Worm (Caenorhabditis elegans): ENCODE results near the gene wago-10.
A peak's percentile ranks its signal among the peaks of the same experiment; 100 is the strongest.

The wago-10 gene

ce11 chrV:381227-381950, 38.2 kb downstream of the wago-10 start, which contains the start of gene ZK6.8 (continued):
- no peak for TF ChIP-seq tbp1 (GFP tag; optimal IDR thresholded peaks at IDR 0.05)
- TF ChIP-seq mel-28 (tag; optimal IDR thresholded peaks at IDR 0.05; ENCODE audit: borderline replicate concordance), result no peak
- TF ChIP-seq Y56A3A.18 (GFP tag; IDR thresholded peaks at IDR 0.05), result no peak
- TF ChIP-seq hmg-20 (GFP tag; IDR thresholded peaks at IDR 0.05), result no peak
- TF ChIP-seq ekl-4 (GFP tag; IDR thresholded peaks at IDR 0.05), result no peak
- TF ChIP-seq madf-8 (GFP tag; conservative IDR thresholded peaks at IDR 0.05), result no peak
- TF ChIP-seq sea-2 (GFP tag; IDR thresholded peaks at IDR 0.05), result no peak
- TF ChIP-seq F23B12.7 (tag; optimal IDR thresholded peaks at IDR 0.05; ENCODE audit: insufficient read depth), result no peak
- TF ChIP-seq egrh-3 (GFP tag; IDR thresholded peaks at IDR 0.05), result no peak
- TF ChIP-seq F10E7.11 (tag; optimal IDR thresholded peaks at IDR 0.05), result no peak
- no peak for TF ChIP-seq gei-17 (GFP tag; optimal IDR thresholded peaks at IDR 0.05)
- TF ChIP-seq C17E4.6 (GFP tag; IDR thresholded peaks at IDR 0.05), result no peak
- peak; percentile 57 for TF ChIP-seq ztf-26 (tag; optimal IDR thresholded peaks at IDR 0.05)
- TF ChIP-seq snpc-4 (GFP tag; optimal IDR thresholded peaks at IDR 0.05), result no peak
- peak in 3 of 4 experiments; percentile 66 to 73 (median 73) for TF ChIP-seq snpc-4 (tag; optimal IDR thresholded peaks at IDR 0.05)
- no peak for TF ChIP-seq K12H6.12 (tag; optimal IDR thresholded peaks at IDR 0.05)
- TF ChIP-seq rec-8 (tag; optimal IDR thresholded peaks at IDR 0.05), result no peak
- no peak for TF ChIP-seq F55B11.4 (tag; optimal IDR thresholded peaks at IDR 0.05; ENCODE audit: borderline replicate concordance, insufficient read depth)
- TF ChIP-seq zim-3 (tag; optimal IDR thresholded peaks at IDR 0.05), result no peak
- TF ChIP-seq ama-1 (optimal IDR thresholded peaks at IDR 0.05), result no peak
- TF ChIP-seq ama-1 (GFP tag; optimal IDR thresholded peaks at IDR 0.05), result no peak
- TF ChIP-seq C06A6.2 (GFP tag; conservative IDR thresholded peaks at IDR 0.05), result 0 out of 2 replicates have a peak, but pooled peaks have one; percentile 53
- no peak for TF ChIP-seq dpl-1 (GFP tag; optimal IDR thresholded peaks at IDR 0.05)
- no peak for TF ChIP-seq T07F8.4 (tag; optimal IDR thresholded peaks at IDR 0.05)
- TF ChIP-seq nhr-90 (tag; optimal IDR thresholded peaks at IDR 0.05), result no peak
- no peak for TF ChIP-seq Y67H2A.10 (GFP tag; conservative IDR thresholded peaks at IDR 0.05)

ce11 chrV:384511-384910, 41.3 kb downstream of the wago-10 start:
- TF ChIP-seq nhr-80 (tag; optimal IDR thresholded peaks at IDR 0.05) (peak; percentile 65), zfh-2 (GFP tag; conservative IDR thresholded peaks at IDR 0.05) (no peak), nfyb-1 (GFP tag; IDR thresholded peaks at IDR 0.05) (0 out of 2 replicates have a peak, but pooled peaks have one; percentile 58), cebp-2 (GFP tag; IDR thresholded peaks at IDR 0.05) (no peak), repo-1 (tag; optimal IDR thresholded peaks at IDR 0.05) (no peak), egl-44 (GFP tag; IDR thresholded peaks at IDR 0.05) (no peak), tlf-1 (GFP tag; optimal IDR thresholded peaks at IDR 0.05) (no peak), unc-62 (GFP tag; optimal IDR thresholded peaks at IDR 0.05) (no peak), nhr-120 (GFP tag; IDR thresholded peaks at IDR 0.05) (no peak)

ce11 chrV:385488-385887, 42.3 kb downstream of the wago-10 start, which contains the start of gene lipl-5:
TSS of gene lipl-5 (plus strand) at chrV:385746.
- TF ChIP-seq mes-4 (tag; optimal IDR thresholded peaks at IDR 0.05), result no peak
- TF ChIP-seq ztf-22 (GFP tag; optimal IDR thresholded peaks at IDR 0.05), result peak; percentile 10
- TF ChIP-seq nhr-80 (tag; optimal IDR thresholded peaks at IDR 0.05), result peak; percentile 79
- no peak for TF ChIP-seq cebp-1 (GFP tag; IDR thresholded peaks at IDR 0.05)
- peak; percentile 26 for TF ChIP-seq cebp-1 (tag; optimal IDR thresholded peaks at IDR 0.05)
- TF ChIP-seq B0019.2 (GFP tag; conservative IDR thresholded peaks at IDR 0.05), result no peak
- no peak for TF ChIP-seq snpc-4 (GFP tag; optimal IDR thresholded peaks at IDR 0.05)
- peak in 1 of 4 experiments; percentile 16 for TF ChIP-seq snpc-4 (tag; optimal IDR thresholded peaks at IDR 0.05)
